Fruit fly (Drosophila melanogaster): ENCODE results near the gene CG12795.

CG12795 gene

DNA sequence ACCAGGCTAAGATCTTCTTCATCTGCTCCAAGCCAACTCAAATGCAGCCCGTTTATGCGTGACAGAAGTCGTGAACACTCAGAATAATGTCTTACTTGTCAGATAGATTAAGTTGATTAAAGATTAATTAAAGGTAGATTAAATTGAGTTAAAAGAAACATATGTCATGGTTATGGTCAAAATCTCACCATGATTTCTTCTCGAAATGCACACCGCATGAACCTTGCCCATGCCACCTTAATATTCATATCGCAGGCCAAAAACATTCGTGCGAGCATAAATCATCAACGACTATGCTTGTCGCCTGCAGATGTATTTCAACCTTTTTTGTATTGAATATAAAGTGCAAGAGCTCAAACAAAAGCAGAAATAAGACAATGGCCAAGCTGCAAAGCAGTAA lies 15.2 kb upstream of the CG12795 start (continued):
- TF ChIP-seq sima (GFP tag; optimal IDR thresholded peaks at IDR 0.05), result no peak
- no peak for TF ChIP-seq CG10654 (GFP tag; optimal IDR thresholded peaks at IDR 0.05)
- TF ChIP-seq CG10431 (GFP tag; optimal IDR thresholded peaks at IDR 0.05), result no peak
- no peak for TF ChIP-seq CG6765 (GFP tag; optimal IDR thresholded peaks at IDR 0.05)
- TF ChIP-seq CG3407 (GFP tag; optimal IDR thresholded peaks at IDR 0.05), result peak; percentile 45
- no peak for TF ChIP-seq br (optimal IDR thresholded peaks at IDR 0.05)
- peak; percentile 45 for TF ChIP-seq nmo (GFP tag; optimal IDR thresholded peaks at IDR 0.05)
- no peak for TF ChIP-seq CG11247 (GFP tag; IDR thresholded peaks at IDR 0.05)
- peak; percentile 32 for TF ChIP-seq CG8359 (GFP tag; optimal IDR thresholded peaks at IDR 0.05; ENCODE audit: borderline replicate concordance)
- TF ChIP-seq jumu (GFP tag; optimal IDR thresholded peaks at IDR 0.05), result no peak
- peak; percentile 84 for TF ChIP-seq Med (GFP tag)
- TF ChIP-seq Elba2 (GFP tag; optimal IDR thresholded peaks at IDR 0.05), result no peak
- peak; percentile 18 for TF ChIP-seq caup (GFP tag; optimal IDR thresholded peaks at IDR 0.05; ENCODE audit: severe bottlenecking)
- peak; percentile 63 for TF ChIP-seq sens-2 (GFP tag; IDR thresholded peaks at IDR 0.05)
- peak; percentile 89 for TF ChIP-seq CG1603 (tag; optimal IDR thresholded peaks at IDR 0.05)
- no peak for TF ChIP-seq CG14860 (GFP tag; IDR thresholded peaks at IDR 0.05; ENCODE audit: partially characterized antibody)
- peak; percentile 18 for TF ChIP-seq CG33557 (GFP tag; optimal IDR thresholded peaks at IDR 0.05)
- TF ChIP-seq CG34224 (GFP tag; IDR thresholded peaks at IDR 0.05; ENCODE audit: partially characterized antibody), result no peak
- no peak for TF ChIP-seq slbo (GFP tag; IDR thresholded peaks at IDR 0.05)
- peak; percentile 0 for TF ChIP-seq CG12104 (GFP tag; optimal IDR thresholded peaks at IDR 0.05)
- TF ChIP-seq pzg (GFP tag; optimal IDR thresholded peaks at IDR 0.05), result no peak
- TF ChIP-seq CG3163 (GFP tag; optimal IDR thresholded peaks at IDR 0.05), result no peak
- peak; percentile 40 for TF ChIP-seq Nf-YC (tag; optimal IDR thresholded peaks at IDR 0.05)
- TF ChIP-seq cato (GFP tag; optimal IDR thresholded peaks at IDR 0.05; ENCODE audit: borderline replicate concordance), result peak; percentile 3
- no peak for TF ChIP-seq CG4360 (GFP tag; IDR thresholded peaks at IDR 0.05)
- TF ChIP-seq CG14710 (tag; optimal IDR thresholded peaks at IDR 0.05), result peak; percentile 37
- peak; percentile 26 for TF ChIP-seq Hmr (GFP tag; optimal IDR thresholded peaks at IDR 0.05)
- TF ChIP-seq crp (GFP tag; optimal IDR thresholded peaks at IDR 0.05), result no peak
- peak; percentile 4 for TF ChIP-seq ems (GFP tag; optimal IDR thresholded peaks at IDR 0.05)
- no peak for TF ChIP-seq CkIIα-i1 (GFP tag; IDR thresholded peaks at IDR 0.05)
- TF ChIP-seq hbn (GFP tag; IDR thresholded peaks at IDR 0.05; ENCODE audit: partially characterized antibody), result no peak
- no peak for TF ChIP-seq CG6854 (GFP tag; optimal IDR thresholded peaks at IDR 0.05)
- no peak for TF ChIP-seq Lim3 (GFP tag; IDR thresholded peaks at IDR 0.05)
- TF ChIP-seq pho (GFP tag; optimal IDR thresholded peaks at IDR 0.05), result no peak
- TF ChIP-seq CG7357 (GFP tag; IDR thresholded peaks at IDR 0.05), result no peak
- TF ChIP-seq CG6689 (GFP tag; IDR thresholded peaks at IDR 0.05), result peak; percentile 77
- no peak for TF ChIP-seq CG6683 (GFP tag; optimal IDR thresholded peaks at IDR 0.05)
- no peak for TF ChIP-seq ERR (GFP tag; optimal IDR thresholded peaks at IDR 0.05)
- TF ChIP-seq CG14441 (GFP tag; IDR thresholded peaks at IDR 0.05), result peak; percentile 61
- no peak for TF ChIP-seq CG1647 (GFP tag; optimal IDR thresholded peaks at IDR 0.05)
- TF ChIP-seq insv (GFP tag; optimal IDR thresholded peaks at IDR 0.05), result no peak
- no peak for TF ChIP-seq CG16815 (GFP tag; optimal IDR thresholded peaks at IDR 0.05)
- TF ChIP-seq Scr (GFP tag; IDR thresholded peaks at IDR 0.05; ENCODE audit: partially characterized antibody), result no peak
- TF ChIP-seq prd (optimal IDR thresholded peaks at IDR 0.05), result no peak
- peak; percentile 69 for TF ChIP-seq prd (GFP tag; IDR thresholded peaks at IDR 0.05)
- no peak for TF ChIP-seq cad (GFP tag; optimal IDR thresholded peaks at IDR 0.05)
- TF ChIP-seq MTF-1 (GFP tag; optimal IDR thresholded peaks at IDR 0.05; ENCODE audit: borderline replicate concordance), result peak; percentile 15
- TF ChIP-seq al (GFP tag; IDR thresholded peaks at IDR 0.05), result no peak
- peak; percentile 65 for TF ChIP-seq kah (GFP tag; optimal IDR thresholded peaks at IDR 0.05)
- no peak for TF ChIP-seq Dp (GFP tag; optimal IDR thresholded peaks at IDR 0.05)
- peak; percentile 17 for TF ChIP-seq CG7271 (tag; optimal IDR thresholded peaks at IDR 0.05)
- peak; percentile 31 for TF ChIP-seq Ets65A (GFP tag)
